Worm (Caenorhabditis elegans) whole organism, dauer: ENCODE measurements around the gene arrd-9.

Source experiments
- unc-62 ChIP-seq: sonication (generic microtip); optimal IDR thresholded peaks from 2 replicates; lab custom pipeline; 2017; ENCODE audit warnings: missing biosample characterization, missing genetic modification reagents, missing genetic modification characterization

arrd-9 gene

DNA sequence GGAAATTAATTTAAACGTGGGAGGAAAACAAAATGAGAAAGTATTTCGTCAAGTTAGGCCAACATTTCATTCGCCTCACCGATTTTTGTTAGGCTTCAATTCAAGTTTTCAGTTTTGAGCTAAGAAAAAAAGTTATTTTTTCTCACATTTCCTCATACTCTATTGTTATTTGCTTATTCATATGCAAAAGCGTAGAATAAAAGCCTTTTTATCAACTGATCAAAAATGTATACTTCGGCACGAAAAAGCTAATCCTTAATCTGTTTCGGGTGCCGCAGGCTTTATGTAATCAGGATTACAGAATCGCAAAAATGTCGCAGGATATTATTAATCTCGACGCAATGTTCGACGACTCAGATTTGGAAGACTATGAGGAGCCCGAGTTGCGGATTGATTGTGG is 9.2 kb upstream of the arrd-9 start, which contains the start of gene T21B4.15:
Gene T21B4.15, plus strand, starts transcription at position 301 of the 400 bp plus-strand sequence.
- no peak for TF ChIP-seq unc-62 (GFP tag; lab: Kevin White, UChicago)

DNA sequence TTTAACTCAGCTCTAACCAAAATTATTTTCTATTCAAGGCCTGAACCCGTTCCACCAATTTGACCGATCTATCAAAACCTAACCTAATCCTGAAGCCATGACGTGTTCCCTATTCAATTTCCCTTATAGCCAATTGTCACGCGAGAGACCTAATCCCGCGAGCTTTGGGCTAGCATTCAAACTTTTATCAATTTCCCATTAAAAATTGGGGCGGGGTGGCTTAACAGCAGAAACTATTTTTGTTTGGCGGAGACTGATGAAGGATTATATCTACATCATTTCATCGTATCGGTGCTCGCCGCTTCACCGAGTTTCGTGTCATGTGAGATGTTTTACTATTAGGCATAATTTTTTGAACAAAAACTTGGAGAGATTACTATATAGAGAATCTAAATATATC is 8.1 kb upstream of the arrd-9 start:
- no peak for TF ChIP-seq unc-62 (GFP tag; lab: Kevin White, UChicago)

DNA sequence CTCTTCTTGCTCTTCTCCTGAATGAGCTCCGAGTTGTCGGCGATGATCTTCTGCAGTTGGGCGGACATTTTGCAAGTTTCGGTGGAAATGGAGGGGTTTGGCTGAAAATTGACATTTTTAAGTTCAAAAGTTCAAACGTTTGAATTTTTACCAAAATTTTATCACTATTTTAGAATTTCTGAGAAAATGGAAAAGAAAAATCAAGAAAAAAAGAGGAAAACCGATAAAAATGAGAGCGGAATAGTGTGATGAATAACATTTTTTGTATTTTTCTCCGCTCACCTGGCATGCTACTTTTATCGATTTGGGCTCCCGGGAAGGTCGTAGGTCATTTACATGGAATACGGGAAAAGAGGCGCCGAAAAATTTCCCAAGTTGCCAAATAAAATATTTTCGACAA is 4.3 kb upstream of the arrd-9 start, which contains the start of gene F15A4.10:
Gene F15A4.10, minus strand, starts transcription at position 101 of the 400 bp plus-strand sequence.
- no peak for TF ChIP-seq unc-62 (GFP tag; lab: Kevin White, UChicago)

DNA sequence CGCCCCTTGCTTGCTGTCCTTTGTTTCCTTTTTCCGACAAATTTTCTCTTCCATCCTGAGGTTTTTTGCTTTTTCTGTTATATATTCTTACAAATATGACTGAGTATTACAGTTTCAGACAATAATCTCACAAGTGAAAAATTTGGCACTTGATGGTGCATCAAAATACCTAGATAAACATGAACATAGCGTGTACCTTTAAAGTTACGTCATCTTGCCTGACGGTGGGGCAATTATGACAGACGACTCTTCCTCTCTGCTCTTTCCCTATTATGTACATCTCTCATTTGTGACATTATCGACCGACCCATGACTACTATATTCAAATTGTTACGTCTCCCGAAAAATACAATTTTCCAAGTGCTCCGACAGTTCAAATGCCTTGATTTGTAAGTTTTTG is 1.9 kb upstream of the arrd-9 start, which contains the start of gene fbxb-102:
Gene fbxb-102, plus strand, starts transcription at position 301 of the 400 bp plus-strand sequence.
- TF ChIP-seq unc-62 (GFP tag; lab: Kevin White, UChicago), result no peak

DNA sequence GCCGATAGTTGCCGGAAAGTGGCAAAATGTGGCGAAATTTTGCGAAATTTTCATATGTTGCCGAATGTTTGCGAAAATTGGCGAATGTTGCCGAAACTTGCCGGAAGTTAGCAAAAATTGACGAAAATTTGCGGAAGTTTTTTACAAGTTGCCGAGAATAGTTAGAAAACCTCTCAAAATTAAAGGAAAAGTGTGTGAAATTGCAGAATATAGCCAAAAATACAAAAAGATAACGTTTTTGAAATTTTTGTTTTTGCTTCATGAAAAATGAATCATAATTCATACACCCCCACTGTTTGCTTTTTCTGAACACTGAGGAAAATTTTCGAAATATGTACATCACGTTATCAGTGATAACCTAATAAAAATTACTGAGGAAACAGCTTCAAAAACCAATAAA is 934 bp upstream of the arrd-9 start:
- no peak for TF ChIP-seq unc-62 (GFP tag; lab: Kevin White, UChicago)

DNA sequence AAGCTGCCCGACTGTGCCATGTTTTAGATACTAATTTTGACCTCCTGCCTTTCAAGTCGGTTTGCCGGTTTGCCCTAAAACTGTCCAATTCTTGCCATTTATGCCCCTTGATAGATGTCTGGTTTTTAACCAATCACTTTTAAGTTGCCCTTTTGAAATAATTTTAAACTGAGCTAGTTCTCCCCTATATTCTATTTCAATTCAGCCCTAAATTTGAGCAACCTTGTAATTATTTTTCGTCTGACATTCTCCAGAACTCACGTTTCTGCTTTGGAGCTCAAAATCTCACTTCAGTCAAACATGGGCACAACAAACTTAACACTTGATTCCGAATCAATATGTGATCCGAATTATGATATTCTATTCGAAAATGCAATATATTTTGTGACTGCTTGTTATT is 7.3 kb downstream of the arrd-9 start, which contains the start of gene srg-17:
Gene srg-17, plus strand, starts transcription at position 301 of the 400 bp plus-strand sequence.
- TF ChIP-seq unc-62 (GFP tag; lab: Kevin White, UChicago), result no peak

DNA sequence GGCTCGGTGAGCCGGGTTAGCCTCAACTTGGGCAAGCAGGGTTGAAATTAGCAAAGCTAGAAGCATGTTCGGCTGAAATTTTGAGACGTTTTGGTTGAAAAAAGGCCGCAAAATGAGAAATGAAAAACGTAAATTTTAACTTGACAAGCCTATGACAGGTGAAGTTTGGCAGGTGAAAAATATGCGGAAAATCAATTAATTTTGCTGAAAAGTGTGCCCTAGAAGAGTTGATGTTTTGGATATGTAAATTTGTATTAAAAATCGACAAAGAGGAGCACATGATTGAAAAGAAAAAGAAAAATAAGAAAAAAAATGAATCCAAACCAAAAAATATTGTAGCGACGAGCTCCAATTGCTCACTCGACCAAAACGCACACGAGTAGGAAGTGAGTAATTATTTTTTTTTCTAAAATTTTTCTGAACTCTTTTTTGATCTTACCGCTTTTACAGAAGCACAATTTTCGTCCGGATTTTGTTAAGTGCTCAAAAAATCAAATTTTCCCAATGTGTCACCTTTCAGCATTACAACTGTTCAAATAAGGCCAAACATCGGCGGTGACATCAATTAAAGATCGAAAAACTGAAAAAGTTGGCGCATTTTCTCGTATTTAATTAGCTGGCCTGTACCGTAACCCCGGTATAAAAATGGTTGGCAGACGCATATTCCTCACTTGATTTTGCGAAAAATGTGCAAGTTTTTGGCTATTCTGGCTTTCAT is 9.4 kb downstream of the arrd-9 start, which contains the start of the genes F15A4.5 and phat-8:
Gene F15A4.5, minus strand, starts transcription at position 101 of the 718 bp plus-strand sequence.
Gene phat-8, plus strand, starts transcription at position 668 of the 718 bp plus-strand sequence.
- no peak for TF ChIP-seq unc-62 (GFP tag; lab: Kevin White, UChicago)

DNA sequence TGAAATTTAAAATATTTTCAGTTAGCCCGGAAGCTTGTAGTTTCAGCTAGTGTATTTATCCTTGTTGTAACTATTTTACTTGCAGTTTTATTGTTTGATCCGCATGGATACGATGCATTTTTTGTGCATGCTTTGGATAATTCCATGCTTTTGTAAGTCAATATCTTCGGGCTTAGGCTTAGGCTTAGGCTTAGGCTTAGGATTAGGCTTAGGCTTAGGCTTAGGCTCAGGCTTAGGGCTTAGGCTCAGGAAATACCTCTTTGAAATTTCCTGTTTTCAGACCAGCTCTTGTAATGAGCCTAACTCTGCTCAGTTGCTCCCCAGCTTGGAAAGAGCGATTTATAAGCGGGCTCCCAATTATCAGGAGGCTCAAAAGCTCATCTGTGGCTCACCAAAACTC is 13.7 kb downstream of the arrd-9 start, which contains the start of gene srg-16:
Gene srg-16, plus strand, starts transcription at position 87 of the 400 bp plus-strand sequence.
- no peak for TF ChIP-seq unc-62 (GFP tag; lab: Kevin White, UChicago)

DNA sequence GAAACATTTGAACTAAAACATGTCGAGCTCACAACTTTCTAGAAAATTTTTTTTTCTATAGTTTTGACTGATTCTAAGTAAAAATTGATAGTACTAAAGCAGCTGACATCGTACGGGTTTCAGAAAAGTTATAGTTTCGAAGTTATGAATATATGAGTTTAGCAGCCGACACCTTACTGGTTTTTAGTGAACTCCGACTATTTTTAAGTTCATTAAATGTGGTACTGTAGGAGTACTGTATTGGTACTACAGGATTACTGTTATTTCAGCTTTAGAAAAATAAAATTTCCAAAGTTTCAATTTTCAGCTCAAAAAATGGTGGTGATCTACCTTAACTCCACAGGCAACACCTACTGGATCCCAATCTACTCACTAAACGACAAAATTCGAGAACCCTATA is 15.2 kb downstream of the arrd-9 start, which contains the start of gene sre-37:
Gene sre-37, plus strand, starts transcription at position 301 of the 400 bp plus-strand sequence.
- no peak for TF ChIP-seq unc-62 (GFP tag; lab: Kevin White, UChicago)

DNA sequence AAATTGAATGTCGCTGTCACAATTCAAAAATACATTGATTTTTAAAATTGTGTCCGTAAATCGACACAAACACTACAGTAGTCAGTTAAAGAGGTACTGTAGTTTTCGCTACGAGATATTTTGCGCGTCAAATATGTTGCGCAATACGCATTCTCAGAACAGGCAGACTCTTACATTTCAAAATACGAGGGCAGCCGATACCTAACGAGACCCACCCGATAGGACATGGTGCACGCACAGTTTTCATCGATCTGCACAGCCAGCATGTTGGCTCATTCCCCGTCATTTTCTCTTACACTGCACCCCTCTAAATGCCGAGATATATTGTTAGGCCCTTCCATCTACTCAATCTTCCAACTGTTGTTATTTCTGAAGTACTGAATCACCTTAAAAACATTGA is 18.5 kb downstream of the arrd-9 start, which contains the start of gene F15A4.2:
Gene F15A4.2, plus strand, starts transcription at position 301 of the 400 bp plus-strand sequence.
- no peak for TF ChIP-seq unc-62 (GFP tag; lab: Kevin White, UChicago)

DNA sequence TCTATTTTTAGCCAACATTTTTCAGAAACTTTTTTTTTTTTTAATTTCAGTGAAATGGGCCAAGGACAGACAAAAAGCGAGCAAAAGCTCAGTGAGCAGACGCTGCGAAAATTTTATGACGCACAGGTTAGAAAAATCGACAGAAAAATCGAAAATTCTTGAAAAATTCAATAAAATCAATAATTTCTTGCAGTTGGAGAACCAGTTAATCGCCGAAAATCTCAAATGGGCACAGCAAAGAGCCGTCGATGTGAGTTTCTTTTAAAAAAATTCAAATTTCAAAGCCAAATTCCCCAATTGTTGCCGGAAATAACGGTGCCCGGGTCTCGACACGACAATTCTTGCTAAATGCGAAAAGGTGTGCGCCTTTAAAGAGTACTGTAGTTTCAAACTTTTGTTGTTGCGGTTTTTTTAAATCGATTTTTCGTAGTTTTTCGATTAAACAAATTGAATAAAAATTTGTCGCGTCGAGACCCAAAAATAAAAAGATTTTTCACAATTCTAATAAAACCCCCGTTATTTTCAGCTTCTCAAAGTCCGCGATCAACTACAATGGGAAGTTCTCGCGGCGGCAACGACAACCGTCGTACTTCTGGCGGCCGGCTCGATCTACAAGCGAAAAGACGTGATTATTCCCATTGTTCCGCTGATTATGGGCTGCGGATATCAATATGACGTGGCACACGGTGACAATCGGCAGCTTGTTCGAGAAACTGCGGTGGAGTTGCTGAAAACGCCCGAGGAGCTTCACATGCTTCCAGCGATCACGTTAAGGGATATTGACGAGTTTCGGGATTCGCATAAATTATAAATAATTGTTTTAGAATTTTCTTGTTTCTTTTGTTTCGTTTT is 19.9 kb downstream of the arrd-9 start, which contains the start of gene tag-280:
Gene tag-280, plus strand, starts transcription at position 51 of the 852 bp plus-strand sequence.
- TF ChIP-seq unc-62 (GFP tag; lab: Kevin White, UChicago), result no peak

DNA sequence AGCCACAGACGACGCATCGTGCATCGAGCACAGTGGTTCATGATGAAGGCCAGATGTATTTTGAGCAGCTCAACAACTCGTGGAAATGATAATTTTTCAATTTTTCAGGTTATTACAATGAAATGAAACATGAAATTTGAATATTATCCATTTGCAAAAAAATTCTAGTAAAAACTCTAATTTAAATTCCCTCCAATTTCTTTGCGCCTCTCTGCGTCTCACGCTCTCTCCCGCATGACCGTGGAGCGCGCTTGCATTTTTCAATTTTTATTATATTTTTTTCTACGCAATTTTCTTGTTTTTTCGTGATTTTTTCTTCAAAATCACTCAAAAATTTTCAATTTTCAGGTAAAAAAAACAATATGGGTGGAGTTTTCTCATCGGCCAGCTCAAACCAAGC is 21.3 kb downstream of the arrd-9 start, which contains the start of gene tag-281:
Gene tag-281, plus strand, starts transcription at position 340 of the 400 bp plus-strand sequence.
- no peak for TF ChIP-seq unc-62 (GFP tag; lab: Kevin White, UChicago)

DNA sequence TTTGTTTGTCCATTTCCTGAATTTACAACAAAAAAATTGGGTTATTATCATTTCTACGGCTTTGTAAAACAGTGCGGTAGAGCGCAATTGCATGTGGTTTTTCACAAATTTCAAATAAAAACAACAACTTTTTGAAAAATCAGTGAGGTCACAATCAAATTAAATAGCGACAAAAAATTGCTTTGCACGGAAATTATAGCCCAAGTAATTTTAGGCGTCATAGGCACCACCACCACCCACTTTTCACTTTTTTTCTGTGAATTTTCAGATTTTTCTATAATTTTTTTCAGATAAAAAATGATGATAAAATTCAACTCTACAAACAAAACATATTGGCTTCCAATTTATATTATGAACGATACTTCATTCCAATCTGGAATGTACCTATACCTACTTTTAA is 23.4 kb downstream of the arrd-9 start, which contains the start of gene sre-38:
Gene sre-38, plus strand, starts transcription at position 301 of the 400 bp plus-strand sequence.
- TF ChIP-seq unc-62 (GFP tag; lab: Kevin White, UChicago), result no peak

DNA sequence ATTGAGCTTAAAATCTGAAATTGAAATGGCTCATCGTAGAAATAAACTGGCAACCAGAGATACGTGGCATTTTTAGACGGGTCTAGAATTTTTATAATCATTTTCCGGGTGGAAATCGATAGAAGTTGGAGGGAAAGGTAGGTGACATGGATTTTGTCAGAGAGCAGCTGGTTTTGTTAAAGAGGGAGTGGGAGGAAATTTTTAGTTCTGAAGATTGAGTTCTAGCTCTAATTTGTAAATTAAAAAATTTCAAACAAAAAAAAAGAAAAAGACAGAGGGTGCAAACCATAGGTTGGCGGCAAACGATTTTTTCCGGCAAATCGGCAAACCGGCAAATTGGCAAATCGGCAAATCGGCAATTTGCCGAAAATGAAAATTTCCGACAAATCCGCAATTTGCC is 24.1 kb downstream of the arrd-9 start, which contains the start of gene sre-32:
Gene sre-32, minus strand, starts transcription at position 101 of the 400 bp plus-strand sequence.
- no peak for TF ChIP-seq unc-62 (GFP tag; lab: Kevin White, UChicago)

DNA sequence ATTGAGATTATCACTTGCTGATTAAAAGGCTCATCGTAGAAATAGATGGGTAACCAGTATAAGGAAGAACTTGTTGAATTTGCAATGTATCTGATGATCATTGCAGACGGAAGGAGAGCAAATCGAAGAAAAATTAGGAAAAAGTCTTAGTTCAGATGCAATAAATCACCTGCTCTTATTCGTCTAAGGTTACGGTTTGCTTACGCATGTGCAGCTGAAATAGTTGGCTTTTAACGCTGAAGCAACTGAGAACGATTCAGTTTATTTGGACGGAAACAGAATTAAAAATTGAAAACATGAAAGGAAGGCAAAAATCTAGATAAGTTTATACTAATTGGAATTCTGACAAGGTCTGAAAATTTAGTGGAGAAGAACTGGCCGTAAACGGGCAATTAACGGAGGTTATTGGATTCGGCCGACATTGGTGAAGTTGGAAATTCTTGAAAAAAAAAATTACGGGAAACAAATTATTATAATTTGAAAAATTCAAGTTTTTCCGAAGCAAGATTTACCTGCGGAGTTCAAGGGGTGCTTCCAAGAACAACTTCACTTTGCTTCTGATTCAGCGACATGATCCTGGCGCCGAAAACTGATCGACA is 27.9 kb downstream of the arrd-9 start, which contains the start of the genes sre-35 and sre-33:
Gene sre-35, minus strand, starts transcription at position 101 of the 599 bp plus-strand sequence.
Gene sre-33, plus strand, starts transcription at position 549 of the 599 bp plus-strand sequence.
- no peak for TF ChIP-seq unc-62 (GFP tag; lab: Kevin White, UChicago)
